Worm (Caenorhabditis elegans): Measurements from ENCODE around the gene srx-97.

- no peak for TF ChIP-seq W03F9.2 (tag; optimal IDR thresholded peaks at IDR 0.05)
- TF ChIP-seq him-1 (tag; optimal IDR thresholded peaks at IDR 0.05) = no peak
Observed at ce11 chrII:3714595-3714994, 45.4 kb upstream of the srx-97 start, which contains the start of gene srh-100.

Measured in whole organism, L4/young adult.